Fruit fly (Drosophila melanogaster) S2 (cell line): Measurements from ENCODE around the gene CG17207.

ENCODE experiments used
- CG8478 ChIP-seq: fragments of >200 bp; optimal IDR thresholded peaks from 2 replicates; lab custom pipeline; 2018
- CTCF ChIP-seq, 2 experiments: fragments of >200 bp; optimal IDR thresholded peaks; 2 replicates each; lab custom pipeline; 2018

- TF ChIP-seq CG8478 (no peak), CTCF (optimal IDR thresholded peaks at IDR 0.05; lab: Kevin White, UChicago) (no peak)
These were observed 8.4 kb upstream of the CG17207 start, which contains the start of gene vrs for dm6 chr3R:12447353-12447752.
